Fruit fly (Drosophila melanogaster) whole organism, embryonic: Measurements from ENCODE around the gene Nup43.
A peak's percentile ranks its signal among the peaks of the same experiment; 100 is the strongest.

Experiments
- Atf6 ChIP-seq: fragments of 200-800 bp; sonication (Bioruptor generic); IDR thresholded peaks from 2 replicates; pipeline ENCODE4 v1.3.6; 2022; ENCODE audit warnings: missing biosample characterization, missing genetic modification characterization
- CG11247 ChIP-seq: fragments of 200-800 bp; sonication (Bioruptor generic); IDR thresholded peaks from 2 replicates; pipeline ENCODE4 v1.3.6; 2022; ENCODE audit warnings: missing biosample characterization, missing genetic modification characterization
- CG12299 ChIP-seq: fragments of 200-800 bp; sonication (Bioruptor generic); optimal IDR thresholded peaks from 2 replicates; lab custom pipeline; 2018; ENCODE audit warnings: missing biosample characterization, mild to moderate bottlenecking, missing genetic modification characterization
- CG12769 ChIP-seq: fragments of 200-800 bp; sonication (Bioruptor generic); optimal IDR thresholded peaks from 2 replicates; lab custom pipeline; 2019; ENCODE audit warnings: missing biosample characterization, mild to moderate bottlenecking, missing genetic modification characterization, moderate library complexity
- CG13296 ChIP-seq: fragments of 200-800 bp; sonication (Bioruptor generic); optimal IDR thresholded peaks from 3 replicates; lab custom pipeline; 2018; ENCODE audit warnings: missing biosample characterization, mild to moderate bottlenecking, missing genetic modification characterization
- CG13775 ChIP-seq: fragments of 200-800 bp; sonication (Bioruptor generic); optimal IDR thresholded peaks from 3 replicates; lab custom pipeline; 2017; ENCODE audit warnings: missing biosample characterization, mild to moderate bottlenecking, missing genetic modification characterization
- CG14667 ChIP-seq: fragments of 200-800 bp; sonication (Bioruptor generic); IDR thresholded peaks from 2 replicates; pipeline ENCODE4 v1.3.6; 2022; ENCODE audit warnings: missing biosample characterization, missing genetic modification characterization
- CG14860 ChIP-seq: fragments of 200-800 bp; sonication (Bioruptor generic); IDR thresholded peaks from 3 replicates; pipeline ENCODE4 v1.3.6; 2022; ENCODE audit warnings: missing biosample characterization, missing genetic modification characterization; ENCODE audit not compliant: partially characterized antibody
- CG2875 ChIP-seq: fragments of 200-800 bp; sonication (Bioruptor generic); optimal IDR thresholded peaks from 2 replicates; lab custom pipeline; 2017; ENCODE audit warnings: missing biosample characterization, mild to moderate bottlenecking, missing genetic modification characterization, missing genetic modification reagents
- CG31224 ChIP-seq: fragments of 200-800 bp; sonication (Bioruptor generic); IDR thresholded peaks from 2 replicates; pipeline ENCODE4 v1.3.6; 2022; ENCODE audit warnings: missing biosample characterization, missing genetic modification characterization
- CG3726 ChIP-seq: fragments of 200-800 bp; sonication (Bioruptor generic); IDR thresholded peaks from 3 replicates; pipeline ENCODE4, ENCODE4 v1.3.6; 2022; ENCODE audit warnings: missing biosample characterization, missing genetic modification characterization
- CG3847 ChIP-seq: fragments of 200-800 bp; sonication (Bioruptor generic); IDR thresholded peaks from 2 replicates; pipeline ENCODE4 v1.3.6; 2022; ENCODE audit warnings: missing biosample characterization, missing genetic modification characterization
- CG4360 ChIP-seq: fragments of 200-800 bp; sonication (Bioruptor generic); IDR thresholded peaks from 2 replicates; pipeline ENCODE4 v1.3.6; 2022; ENCODE audit warnings: missing biosample characterization, missing genetic modification characterization
- CG6683 ChIP-seq: fragments of 200-800 bp; sonication (Bioruptor generic); optimal IDR thresholded peaks from 2 replicates; lab custom pipeline; 2017; ENCODE audit warnings: missing biosample characterization, mild to moderate bottlenecking, missing genetic modification characterization, missing genetic modification reagents
- CG6765 ChIP-seq: fragments of 200-800 bp; sonication (Bioruptor generic); optimal IDR thresholded peaks from 3 replicates; lab custom pipeline; 2017; ENCODE audit warnings: missing biosample characterization, mild to moderate bottlenecking, missing genetic modification characterization
- CG7372 ChIP-seq: fragments of 200-800 bp; sonication (Bioruptor generic); IDR thresholded peaks from 2 replicates; pipeline ENCODE4 v1.3.6; 2022; ENCODE audit warnings: missing biosample characterization, missing genetic modification characterization
- CG7556 ChIP-seq: fragments of 200-800 bp; sonication (Bioruptor generic); optimal IDR thresholded peaks from 2 replicates; lab custom pipeline; 2017; ENCODE audit warnings: missing biosample characterization, mild to moderate bottlenecking, missing genetic modification characterization
- CG7839 ChIP-seq: fragments of 200-800 bp; sonication (Bioruptor generic); optimal IDR thresholded peaks from 3 replicates; lab custom pipeline; 2018; ENCODE audit warnings: missing biosample characterization, mild to moderate bottlenecking, missing genetic modification characterization, moderate library complexity
- CG7928 ChIP-seq: fragments of 200-800 bp; sonication (Bioruptor generic); optimal IDR thresholded peaks from 2 replicates; lab custom pipeline; 2017; ENCODE audit warnings: missing biosample characterization, mild to moderate bottlenecking, missing genetic modification characterization
- CG8089 ChIP-seq: fragments of 200-800 bp; sonication (Bioruptor generic); optimal IDR thresholded peaks from 3 replicates; lab custom pipeline; 2016; ENCODE audit warnings: missing biosample characterization, missing genetic modification characterization
- CG8924 ChIP-seq: fragments of 200-800 bp; optimal IDR thresholded peaks from 3 replicates; lab custom pipeline; 2019; ENCODE audit warnings: missing biosample characterization, mild to moderate bottlenecking, missing genetic modification characterization, moderate library complexity
- CG9817 ChIP-seq: fragments of 200-800 bp; sonication (Bioruptor generic); optimal IDR thresholded peaks from 2 replicates; lab custom pipeline; 2018; ENCODE audit warnings: missing biosample characterization, mild to moderate bottlenecking, missing genetic modification characterization, moderate library complexity
- Dip2 ChIP-seq: fragments of 200-800 bp; sonication (Bioruptor generic); IDR thresholded peaks from 2 replicates; pipeline ENCODE4 v1.3.6; 2022; ENCODE audit warnings: missing biosample characterization, missing genetic modification characterization
- Fer1 ChIP-seq: fragments of 200-800 bp; sonication (Bioruptor generic); optimal IDR thresholded peaks from 2 replicates; lab custom pipeline; 2017; ENCODE audit warnings: missing biosample characterization, mild to moderate bottlenecking, missing genetic modification characterization
- Oli ChIP-seq: fragments of 200-800 bp; sonication (Bioruptor generic); optimal IDR thresholded peaks from 2 replicates; lab custom pipeline; 2018; ENCODE audit warnings: missing biosample characterization, mild to moderate bottlenecking, missing genetic modification characterization, moderate library complexity
- Ravus ChIP-seq: fragments of 200-800 bp; sonication (Bioruptor generic); IDR thresholded peaks from 2 replicates; pipeline ENCODE4 v1.3.6; 2022; ENCODE audit warnings: missing biosample characterization, missing genetic modification characterization
- Vsx1 ChIP-seq: fragments of 200-800 bp; sonication (Bioruptor generic); optimal IDR thresholded peaks from 2 replicates; lab custom pipeline; 2017; ENCODE audit warnings: missing biosample characterization, mild to moderate bottlenecking, missing genetic modification characterization, missing genetic modification reagents
- Xbp1 ChIP-seq: fragments of 200-800 bp; sonication (Bioruptor generic); optimal IDR thresholded peaks from 3 replicates; lab custom pipeline; 2016; ENCODE audit warnings: missing biosample characterization, mild to moderate bottlenecking, missing genetic modification characterization
- ase ChIP-seq: fragments of 200-800 bp; sonication (Bioruptor generic); IDR thresholded peaks from 3 replicates; pipeline ENCODE4 v1.3.6; 2022; ENCODE audit warnings: missing biosample characterization, missing genetic modification characterization
- az2 ChIP-seq: fragments of 200-800 bp; sonication (Bioruptor generic); optimal IDR thresholded peaks from 3 replicates; lab custom pipeline; 2016; ENCODE audit warnings: missing biosample characterization, missing genetic modification characterization
- br ChIP-seq: fragments of >200 bp; optimal IDR thresholded peaks from 2 replicates; lab custom pipeline; 2017
- corto ChIP-seq: fragments of 200-800 bp; sonication (Bioruptor generic); optimal IDR thresholded peaks from 2 replicates; lab custom pipeline; 2016; ENCODE audit warnings: missing biosample characterization, mild to moderate bottlenecking, missing genetic modification characterization, moderate library complexity
- dmrt11E ChIP-seq: fragments of 200-800 bp; sonication (Bioruptor generic); optimal IDR thresholded peaks from 3 replicates; lab custom pipeline; 2018; ENCODE audit warnings: missing biosample characterization, mild to moderate bottlenecking, missing genetic modification characterization, moderate library complexity
- en ChIP-seq: fragments of 200-800 bp; sonication (Bioruptor generic); optimal IDR thresholded peaks from 2 replicates; lab custom pipeline; 2016; ENCODE audit warnings: missing biosample characterization, missing genetic modification characterization
- gcm2 ChIP-seq: fragments of 200-800 bp; sonication (Bioruptor generic); optimal IDR thresholded peaks from 2 replicates; lab custom pipeline; 2016; ENCODE audit warnings: missing biosample characterization, missing genetic modification characterization
- gfzf ChIP-seq: fragments of 200-800 bp; sonication (Bioruptor generic); optimal IDR thresholded peaks from 2 replicates; lab custom pipeline; 2016; ENCODE audit warnings: missing biosample characterization, mild to moderate bottlenecking, missing genetic modification characterization, moderate library complexity
- gsb ChIP-seq: fragments of 200-800 bp; sonication (Bioruptor generic); IDR thresholded peaks from 2 replicates; pipeline ENCODE4 v1.3.6; 2022; ENCODE audit warnings: missing biosample characterization, missing genetic modification characterization
- ham ChIP-seq: fragments of 200-800 bp; sonication (Bioruptor generic); IDR thresholded peaks from 2 replicates; pipeline ENCODE4 v1.3.6; 2022; ENCODE audit warnings: missing biosample characterization, missing genetic modification characterization
- her ChIP-seq: fragments of 200-800 bp; sonication (Bioruptor generic); optimal IDR thresholded peaks from 2 replicates; lab custom pipeline; 2016; ENCODE audit warnings: missing biosample characterization, missing genetic modification characterization
- klu ChIP-seq: fragments of 200-800 bp; sonication (Bioruptor generic); IDR thresholded peaks from 2 replicates; pipeline ENCODE4 v1.3.6; 2022; ENCODE audit warnings: missing biosample characterization, missing genetic modification characterization
- salm ChIP-seq: fragments of 200-800 bp; sonication (Bioruptor generic); optimal IDR thresholded peaks from 2 replicates; lab custom pipeline; 2018; ENCODE audit warnings: missing biosample characterization, mild to moderate bottlenecking, missing genetic modification characterization
- seq ChIP-seq: fragments of 200-800 bp; sonication (Bioruptor generic); IDR thresholded peaks from 2 replicates; pipeline ENCODE4 v1.3.6; 2022; ENCODE audit warnings: missing biosample characterization, missing genetic modification characterization
- sisA ChIP-seq: fragments of 200-800 bp; sonication (Bioruptor generic); IDR thresholded peaks from 2 replicates; pipeline ENCODE4 v1.3.6; 2022; ENCODE audit warnings: missing biosample characterization, missing genetic modification characterization
- sna ChIP-seq: fragments of 200-800 bp; sonication (Bioruptor generic); IDR thresholded peaks from 2 replicates; pipeline ENCODE4 v1.3.6; 2022; ENCODE audit warnings: missing biosample characterization, missing genetic modification characterization; ENCODE audit not compliant: partially characterized antibody
- so ChIP-seq: fragments of 200-800 bp; sonication (Bioruptor generic); IDR thresholded peaks from 3 replicates; pipeline ENCODE4 v1.3.6; 2022; ENCODE audit warnings: missing biosample characterization, missing genetic modification characterization
- sr ChIP-seq: fragments of 200-800 bp; sonication (Bioruptor generic); IDR thresholded peaks from 3 replicates; pipeline ENCODE4 v1.3.6; 2022; ENCODE audit warnings: missing biosample characterization, missing genetic modification characterization
- sug ChIP-seq: fragments of 200-800 bp; optimal IDR thresholded peaks from 2 replicates; lab custom pipeline; 2019; ENCODE audit warnings: missing biosample characterization, mild to moderate bottlenecking, missing genetic modification characterization, moderate library complexity
- tap ChIP-seq: fragments of 200-800 bp; optimal IDR thresholded peaks from 3 replicates; lab custom pipeline; 2019; ENCODE audit warnings: missing biosample characterization, mild to moderate bottlenecking, missing genetic modification characterization, moderate library complexity
- tup ChIP-seq: fragments of 200-800 bp; sonication (Bioruptor generic); optimal IDR thresholded peaks from 2 replicates; lab custom pipeline; 2016; ENCODE audit warnings: missing biosample characterization, mild to moderate bottlenecking, missing genetic modification characterization, moderate library complexity
- tx ChIP-seq: fragments of 200-800 bp; sonication (Bioruptor generic); optimal IDR thresholded peaks from 2 replicates; lab custom pipeline; 2016; ENCODE audit warnings: missing biosample characterization, missing genetic modification characterization
- vvl ChIP-seq: fragments of 200-800 bp; sonication (Bioruptor generic); IDR thresholded peaks from 2 replicates; pipeline ENCODE4 v1.3.6; 2022; ENCODE audit warnings: missing biosample characterization, missing genetic modification characterization
- zfh1 ChIP-seq: fragments of 200-800 bp; sonication (Bioruptor generic); IDR thresholded peaks from 3 replicates; pipeline ENCODE4 v1.3.6; 2022; ENCODE audit warnings: missing biosample characterization, missing genetic modification characterization

The Nup43 gene

dm6 chr3R:18393436-18393835, 27.0 kb downstream of the Nup43 start (continued):
- TF ChIP-seq az2 (GFP tag; lab: Kevin White, UChicago) = peak; percentile 45
- no peak for TF ChIP-seq gsb (GFP tag; lab: Robert Waterston, UW)
- TF ChIP-seq Xbp1 (GFP tag; lab: Kevin White, UChicago) = peak; percentile 46
- TF ChIP-seq CG12299 = peak; percentile 21
- TF ChIP-seq gcm2 (GFP tag; lab: Kevin White, UChicago) = no peak
- peak; percentile 39 for TF ChIP-seq CG9817 (tag; lab: Kevin White, UChicago)
- no peak for TF ChIP-seq ase (GFP tag; lab: Robert Waterston, UW)
- no peak for TF ChIP-seq Fer1 (GFP tag; lab: Kevin White, UChicago)
- TF ChIP-seq ham (GFP tag; lab: Robert Waterston, UW) = no peak
- peak; percentile 38 for TF ChIP-seq corto (GFP tag; lab: Kevin White, UChicago)
- TF ChIP-seq CG14667 (GFP tag; lab: Robert Waterston, UW) = no peak
- TF ChIP-seq CG3847 (GFP tag; lab: Robert Waterston, UW) = peak; percentile 38; the same call in 1 of the 2 replicates
- no peak for TF ChIP-seq CG7372 (GFP tag; lab: Robert Waterston, UW)
- TF ChIP-seq CG7928 (GFP tag; lab: Kevin White, UChicago) = no peak
- TF ChIP-seq vvl (GFP tag; lab: Robert Waterston, UW) = peak; percentile 63; the same call in 1 of the 2 replicates
- TF ChIP-seq sr (GFP tag; lab: Robert Waterston, UW) = no peak
- TF ChIP-seq CG11247 (GFP tag; lab: Robert Waterston, UW) = 0 out of 2 replicates have a peak, but pooled peaks have one; percentile 33
- no peak for TF ChIP-seq sna (GFP tag; lab: Robert Waterston, UW)
- peak; percentile 40 for TF ChIP-seq klu
- no peak for TF ChIP-seq CG7556 (GFP tag; lab: Kevin White, UChicago)
- TF ChIP-seq CG6683 (GFP tag; lab: Kevin White, UChicago) = peak; percentile 22
- TF ChIP-seq gfzf (GFP tag; lab: Kevin White, UChicago) = no peak
- TF ChIP-seq CG14860 = no peak
- no peak for TF ChIP-seq sisA (GFP tag; lab: Robert Waterston, UW)
- peak; percentile 32 for TF ChIP-seq sug (tag; lab: Kevin White, UChicago)
- TF ChIP-seq her (GFP tag; lab: Kevin White, UChicago) = no peak
- TF ChIP-seq Dip2 = no peak
- peak; percentile 22 for TF ChIP-seq CG13296
- TF ChIP-seq Vsx1 = no peak
- TF ChIP-seq zfh1 (GFP tag; lab: Robert Waterston, UW) = no peak; the same call in 2 of the 3 replicates
- TF ChIP-seq seq (GFP tag; lab: Robert Waterston, UW) = 0 out of 2 replicates have a peak, but pooled peaks have one; percentile 40
- peak; percentile 39 for TF ChIP-seq dmrt11E
- peak; percentile 19 for TF ChIP-seq CG2875 (GFP tag; lab: Kevin White, UChicago)
- no peak for TF ChIP-seq so (GFP tag; lab: Robert Waterston, UW)
- TF ChIP-seq tx (GFP tag; lab: Kevin White, UChicago) = no peak
- no peak for TF ChIP-seq tap
- no peak for TF ChIP-seq en (GFP tag; lab: Kevin White, UChicago)
- no peak for TF ChIP-seq br (lab: Kevin White, UChicago)
- TF ChIP-seq Oli (tag; lab: Kevin White, UChicago) = peak; percentile 50
- no peak for TF ChIP-seq Ravus
- TF ChIP-seq tup (GFP tag; lab: Kevin White, UChicago) = peak; percentile 3
- TF ChIP-seq salm (tag; lab: Kevin White, UChicago) = no peak
- TF ChIP-seq CG3726 (GFP tag; lab: Robert Waterston, UW) = no peak
- 0 out of 2 replicates have a peak, but pooled peaks have one; percentile 37 for TF ChIP-seq CG31224 (GFP tag; lab: Robert Waterston, UW)
- peak; percentile 59 for TF ChIP-seq CG13775 (GFP tag; lab: Kevin White, UChicago)
- peak; percentile 15 for TF ChIP-seq CG6765 (GFP tag; lab: Kevin White, UChicago)
- TF ChIP-seq CG8924 (tag; lab: Kevin White, UChicago) = no peak
- TF ChIP-seq CG8089 (GFP tag; lab: Kevin White, UChicago) = no peak
- no peak for TF ChIP-seq CG4360 (GFP tag; lab: Robert Waterston, UW)
- TF ChIP-seq Atf6 (GFP tag; lab: Robert Waterston, UW) = peak; percentile 62; the same call in 1 of the 2 replicates
- TF ChIP-seq CG12769 = no peak
- peak; percentile 71 for TF ChIP-seq CG7839 (tag; lab: Kevin White, UChicago)
